Worm (Caenorhabditis elegans): ENCODE results near the gene str-264.

str-264 gene

ce11 chrV:15478597-15478996 lies 13.8 kb downstream of the str-264 start, which contains the start of gene C06B8.2:
C06B8.2 (minus strand) TSS chrV:15478749.
- TF ChIP-seq cebp-1 (GFP tag; IDR thresholded peaks at IDR 0.05) (peak; percentile 54; the same call in 1 of the 2 replicates), cebp-1 (tag; optimal IDR thresholded peaks at IDR 0.05) (no peak), zfh-2 (GFP tag; conservative IDR thresholded peaks at IDR 0.05) (no peak)

ce11 chrV:15471029-15471428 lies 21.4 kb downstream of the str-264 start, which contains the start of gene dpf-1:
dpf-1 (plus strand) TSS chrV:15471329.
- TF ChIP-seq Y53G8AR.9 (GFP tag; conservative IDR thresholded peaks at IDR 0.05) (no peak), hlh-12 (tag; optimal IDR thresholded peaks at IDR 0.05) (no peak), sptf-2 (GFP tag; optimal IDR thresholded peaks at IDR 0.05) (no peak), lir-1 (GFP tag; conservative IDR thresholded peaks at IDR 0.05) (no peak), lin-54 (GFP tag; optimal IDR thresholded peaks at IDR 0.05) (no peak), egl-44 (GFP tag; IDR thresholded peaks at IDR 0.05) (no peak), ceh-79 (tag; optimal IDR thresholded peaks at IDR 0.05) (no peak), rpc-1 (optimal IDR thresholded peaks at IDR 0.05) (no peak), rpc-1 (tag; optimal IDR thresholded peaks at IDR 0.05) (no peak), sdz-38 (tag; optimal IDR thresholded peaks at IDR 0.05) (no peak), hmg-20 (GFP tag; IDR thresholded peaks at IDR 0.05) (no peak), ztf-22 (GFP tag; optimal IDR thresholded peaks at IDR 0.05) (no peak), nhr-120 (GFP tag; IDR thresholded peaks at IDR 0.05) (no peak), pbrm-1 (GFP tag; IDR thresholded peaks at IDR 0.05) (no peak)

- TF ChIP-seq lin-40 (tag; optimal IDR thresholded peaks at IDR 0.05): no peak
- no peak for TF ChIP-seq nhr-179 (tag; optimal IDR thresholded peaks at IDR 0.05)
These were observed 25.7 kb downstream of the str-264 start for ce11 chrV:15466719-15467118.

DNA sequence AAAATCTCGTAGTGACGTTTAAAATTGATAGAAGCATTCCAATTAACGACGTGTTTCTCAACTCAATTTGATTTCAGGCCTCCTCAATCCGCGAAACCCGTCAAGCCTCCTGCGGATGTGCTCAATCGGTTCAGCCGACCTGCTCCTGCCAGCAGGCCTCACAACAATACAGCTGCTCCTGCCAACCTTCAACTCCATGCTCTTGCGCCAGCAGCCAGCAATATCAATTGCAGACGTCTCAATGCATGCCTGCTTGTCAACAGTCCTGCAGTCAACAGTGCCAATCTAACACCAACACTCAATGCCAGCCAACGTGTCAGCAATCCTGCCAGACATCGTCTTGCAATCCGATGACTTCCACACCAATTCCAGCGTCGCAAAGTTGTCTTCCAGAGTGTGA lies 26.4 kb downstream of the str-264 start:
- TF ChIP-seq dpff-1 (tag; optimal IDR thresholded peaks at IDR 0.05) (no peak), F39B2.1 (GFP tag; IDR thresholded peaks at IDR 0.05) (no peak), zfh-2 (GFP tag; conservative IDR thresholded peaks at IDR 0.05) (peak; percentile 62), ceh-27 (GFP tag; optimal IDR thresholded peaks at IDR 0.05) (no peak), nfya-1 (tag; optimal IDR thresholded peaks at IDR 0.05; ENCODE audit: borderline replicate concordance, insufficient read depth) (no peak), ztf-22 (GFP tag; optimal IDR thresholded peaks at IDR 0.05) (no peak), snpc-1.3 (tag; optimal IDR thresholded peaks at IDR 0.05; ENCODE audit: insufficient read depth) (no peak)

ce11 chrV:15465032-15465727 lies 27.2 kb downstream of the str-264 start, which contains the start of gene pqn-71:
pqn-71 (plus strand) TSS chrV:15465677.
- TF ChIP-seq ekl-4 (GFP tag; IDR thresholded peaks at IDR 0.05) (peak; percentile 89), egl-18 (GFP tag; IDR thresholded peaks at IDR 0.05) (0 out of 2 replicates have a peak, but pooled peaks have one; percentile 81), athp-1 (tag; optimal IDR thresholded peaks at IDR 0.05) (peak; percentile 90), sdz-38 (tag; optimal IDR thresholded peaks at IDR 0.05) (no peak), unc-130 (GFP tag; optimal IDR thresholded peaks at IDR 0.05) (peak; percentile 74), Y53F4B.3 (GFP tag; IDR thresholded peaks at IDR 0.05) (peak; percentile 80; the same call in 1 of the 2 replicates), Y56A3A.18 (GFP tag; IDR thresholded peaks at IDR 0.05) (peak; percentile 97), ceh-100 (GFP tag; IDR thresholded peaks at IDR 0.05) (peak; percentile 83), ceh-91 (GFP tag; IDR thresholded peaks at IDR 0.05) (peak; percentile 63; the same call in 1 of the 2 replicates), attf-3 (GFP tag; conservative IDR thresholded peaks at IDR 0.05) (peak; percentile 73), F52B5.7 (tag; optimal IDR thresholded peaks at IDR 0.05) (peak; percentile 81), lag-1 (GFP tag; IDR thresholded peaks at IDR 0.05) (no peak), mel-28 (tag; optimal IDR thresholded peaks at IDR 0.05; ENCODE audit: borderline replicate concordance) (peak; percentile 38), fkh-3 (tag; optimal IDR thresholded peaks at IDR 0.05) (peak; percentile 84), hlh-26 (GFP tag; conservative IDR thresholded peaks at IDR 0.05) (no peak), Y79H2A.3 (GFP tag; conservative IDR thresholded peaks at IDR 0.05) (0 out of 2 replicates have a peak, but pooled peaks have one; percentile 52), ztf-26 (tag; optimal IDR thresholded peaks at IDR 0.05) (peak; percentile 96), him-1 (tag; optimal IDR thresholded peaks at IDR 0.05) (peak; percentile 99), T07F8.4 (tag; optimal IDR thresholded peaks at IDR 0.05) (peak; percentile 93)

Measured in whole organism, young adult.